Fruit fly (Drosophila melanogaster) whole organism, embryonic: ENCODE measurements around the gene lin-52.

ENCODE experiments used
- Abd-B ChIP-seq: fragments of 200-800 bp; sonication (Bioruptor generic); optimal IDR thresholded peaks from 2 replicates; lab custom pipeline; 2018; ENCODE audit warnings: missing biosample characterization, mild to moderate bottlenecking, missing genetic modification characterization, moderate library complexity
- Aef1 ChIP-seq: fragments of 200-800 bp; sonication (Bioruptor generic); IDR thresholded peaks from 3 replicates; pipeline ENCODE4 v1.3.6; 2022; ENCODE audit warnings: missing biosample characterization, missing genetic modification characterization
- Asciz ChIP-seq: fragments of 200-800 bp; sonication (Bioruptor generic); optimal IDR thresholded peaks from 2 replicates; lab custom pipeline; 2017; ENCODE audit warnings: missing biosample characterization, mild to moderate bottlenecking, missing genetic modification characterization, missing genetic modification reagents
- CG10147 ChIP-seq: fragments of 200-800 bp; sonication (Bioruptor generic); optimal IDR thresholded peaks from 2 replicates; lab custom pipeline; 2019; ENCODE audit warnings: missing biosample characterization, mild to moderate bottlenecking, missing genetic modification characterization, moderate library complexity
- CG10274 ChIP-seq: fragments of 200-800 bp; sonication (Bioruptor generic); optimal IDR thresholded peaks from 3 replicates; lab custom pipeline; 2017; ENCODE audit warnings: missing biosample characterization, mild to moderate bottlenecking, missing genetic modification characterization
- CG10366 ChIP-seq: fragments of 200-800 bp; sonication (Bioruptor generic); IDR thresholded peaks from 2 replicates; pipeline ENCODE4 v1.3.6; 2022; ENCODE audit warnings: missing biosample characterization, missing genetic modification characterization
- CG12071 ChIP-seq: fragments of 200-800 bp; sonication (Bioruptor generic); optimal IDR thresholded peaks from 3 replicates; lab custom pipeline; 2018; ENCODE audit warnings: missing biosample characterization, mild to moderate bottlenecking, missing genetic modification characterization
- CG12104 ChIP-seq: fragments of 200-800 bp; sonication (Bioruptor generic); optimal IDR thresholded peaks from 3 replicates; lab custom pipeline; 2016; ENCODE audit warnings: missing biosample characterization, missing genetic modification characterization
- CG14050 ChIP-seq: fragments of 200-800 bp; sonication (Bioruptor generic); IDR thresholded peaks from 3 replicates; pipeline ENCODE4 v1.3.6; 2022; ENCODE audit warnings: missing biosample characterization, missing genetic modification characterization
- CG15269 ChIP-seq: fragments of 200-800 bp; sonication (Bioruptor generic); optimal IDR thresholded peaks from 2 replicates; lab custom pipeline; 2018; ENCODE audit warnings: missing biosample characterization, mild to moderate bottlenecking, missing genetic modification characterization, moderate library complexity
- CG1602 ChIP-seq: fragments of 200-800 bp; sonication (Bioruptor generic); optimal IDR thresholded peaks from 3 replicates; lab custom pipeline; 2016; ENCODE audit warnings: missing biosample characterization, missing genetic modification characterization
- CG17612 ChIP-seq: fragments of 200-800 bp; sonication (Bioruptor generic); IDR thresholded peaks from 2 replicates; pipeline ENCODE4 v1.3.6; 2022; ENCODE audit warnings: missing biosample characterization, missing genetic modification characterization
- CG17912 ChIP-seq: fragments of 200-800 bp; sonication (Bioruptor generic); optimal IDR thresholded peaks from 2 replicates; lab custom pipeline; 2018; ENCODE audit warnings: missing biosample characterization, mild to moderate bottlenecking, missing genetic modification characterization
- CG34224 ChIP-seq: fragments of 200-800 bp; sonication (Bioruptor generic); IDR thresholded peaks from 3 replicates; pipeline ENCODE4 v1.3.6; 2022; ENCODE audit warnings: missing biosample characterization, missing genetic modification characterization; ENCODE audit not compliant: partially characterized antibody
- CG4328 ChIP-seq: fragments of 200-800 bp; sonication (Bioruptor generic); optimal IDR thresholded peaks from 3 replicates; lab custom pipeline; 2017; ENCODE audit warnings: missing biosample characterization, missing genetic modification reagents, missing genetic modification characterization
- CG4360 ChIP-seq: fragments of 200-800 bp; sonication (Bioruptor generic); IDR thresholded peaks from 2 replicates; pipeline ENCODE4 v1.3.6; 2022; ENCODE audit warnings: missing biosample characterization, missing genetic modification characterization
- CG6175 ChIP-seq: fragments of 200-800 bp; sonication (Bioruptor generic); IDR thresholded peaks from 3 replicates; pipeline ENCODE4 v1.3.6; 2022; ENCODE audit warnings: missing biosample characterization, missing genetic modification characterization
- CG8388 ChIP-seq: fragments of 200-800 bp; sonication (Bioruptor generic); optimal IDR thresholded peaks from 2 replicates; lab custom pipeline; 2019; ENCODE audit warnings: missing biosample characterization, mild to moderate bottlenecking, missing genetic modification characterization, moderate library complexity
- Chrac-16 ChIP-seq: fragments of 200-800 bp; sonication (Bioruptor generic); optimal IDR thresholded peaks from 3 replicates; lab custom pipeline; 2016; ENCODE audit warnings: missing biosample characterization, missing genetic modification characterization
- Dad ChIP-seq: fragments of 200-800 bp; sonication (Bioruptor generic); optimal IDR thresholded peaks from 3 replicates; lab custom pipeline; 2016; ENCODE audit warnings: missing biosample characterization, missing genetic modification characterization
- Dip3 ChIP-seq: fragments of 200-800 bp; sonication (Bioruptor generic); optimal IDR thresholded peaks from 3 replicates; lab custom pipeline; 2016; ENCODE audit warnings: missing biosample characterization, missing genetic modification characterization
- Dp ChIP-seq: fragments of 200-800 bp; sonication (Bioruptor generic); optimal IDR thresholded peaks from 2 replicates; lab custom pipeline; 2018; ENCODE audit warnings: missing biosample characterization, mild to moderate bottlenecking, missing genetic modification characterization, moderate library complexity
- Drgx ChIP-seq: fragments of 200-800 bp; sonication (Bioruptor generic); IDR thresholded peaks from 2 replicates; pipeline ENCODE4 v1.3.6; 2022; ENCODE audit warnings: missing biosample characterization, missing genetic modification characterization
- HLH4C ChIP-seq: fragments of 200-800 bp; sonication (Bioruptor generic); IDR thresholded peaks from 3 replicates; pipeline ENCODE4 v1.3.6; 2022; ENCODE audit warnings: missing biosample characterization, missing genetic modification characterization; ENCODE audit not compliant: partially characterized antibody
- Lim3 ChIP-seq: fragments of 200-800 bp; sonication (Bioruptor generic); IDR thresholded peaks from 2 replicates; pipeline ENCODE4 v1.3.6; 2022; ENCODE audit warnings: missing biosample characterization, missing genetic modification characterization
- Nf-YA ChIP-seq: fragments of 200-800 bp; sonication (Bioruptor generic); IDR thresholded peaks from 2 replicates; pipeline ENCODE4 v1.3.6; 2022; ENCODE audit warnings: missing biosample characterization, missing genetic modification characterization
- Nf-YC ChIP-seq: fragments of 200-800 bp; optimal IDR thresholded peaks from 3 replicates; lab custom pipeline; 2019; ENCODE audit warnings: missing biosample characterization, mild to moderate bottlenecking, missing genetic modification characterization, moderate library complexity
- NfI ChIP-seq: fragments of 200-800 bp; sonication (Bioruptor generic); optimal IDR thresholded peaks from 3 replicates; lab custom pipeline; 2018; ENCODE audit warnings: missing biosample characterization, mild to moderate bottlenecking, missing genetic modification characterization, moderate library complexity
- Rx ChIP-seq: fragments of 200-800 bp; sonication (Bioruptor generic); IDR thresholded peaks from 2 replicates; pipeline ENCODE4 v1.3.6; 2022; ENCODE audit warnings: missing biosample characterization, missing genetic modification characterization
- Sox102F ChIP-seq: fragments of 200-800 bp; sonication (Bioruptor generic); optimal IDR thresholded peaks from 2 replicates; lab custom pipeline; 2018; ENCODE audit warnings: missing biosample characterization, mild to moderate bottlenecking, missing genetic modification characterization, moderate library complexity
- Stat92E ChIP-seq, 3 experiments: fragments of >200 bp in 2 of 3; fragments of 200-800 bp in 1 of 3; sonication (Bioruptor generic) in 1 of 3; optimal IDR thresholded peaks; 2 replicates each; lab custom pipeline; 2017 to 2019; ENCODE audit warnings: missing biosample characterization in 3 of 3, missing genetic modification characterization in 3 of 3, mild to moderate bottlenecking in 1 of 3, moderate library complexity in 1 of 3
- amos ChIP-seq: fragments of 200-800 bp; sonication (Bioruptor generic); IDR thresholded peaks from 2 replicates; pipeline ENCODE4 v1.3.6; 2022; ENCODE audit warnings: missing biosample characterization, missing genetic modification characterization; ENCODE audit not compliant: partially characterized antibody
- chif ChIP-seq, 2 experiments: fragments of 200-800 bp; sonication (Bioruptor generic); optimal IDR thresholded peaks; 3 replicates each; lab custom pipeline; 2016; ENCODE audit warnings: missing biosample characterization in 2 of 2, missing genetic modification characterization in 2 of 2
- crc ChIP-seq: fragments of 200-800 bp; sonication (Bioruptor generic); optimal IDR thresholded peaks from 2 replicates; lab custom pipeline; 2016; ENCODE audit warnings: missing biosample characterization, missing genetic modification characterization
- dati ChIP-seq: fragments of 200-800 bp; sonication (Bioruptor generic); IDR thresholded peaks from 2 replicates; pipeline ENCODE4 v1.3.6; 2022; ENCODE audit warnings: missing biosample characterization, missing genetic modification characterization
- dm ChIP-seq: fragments of 200-800 bp; sonication (Bioruptor generic); optimal IDR thresholded peaks from 3 replicates; lab custom pipeline; 2016; ENCODE audit warnings: missing biosample characterization, missing genetic modification characterization
- dmrt11E ChIP-seq: fragments of 200-800 bp; sonication (Bioruptor generic); optimal IDR thresholded peaks from 3 replicates; lab custom pipeline; 2018; ENCODE audit warnings: missing biosample characterization, mild to moderate bottlenecking, missing genetic modification characterization, moderate library complexity
- fru ChIP-seq: fragments of >200 bp; optimal IDR thresholded peaks from 2 replicates; lab custom pipeline; 2017
- hth ChIP-seq: fragments of >200 bp; optimal IDR thresholded peaks from 2 replicates; lab custom pipeline; 2017; ENCODE audit warnings: inconsistent platforms
- kah ChIP-seq: fragments of 200-800 bp; sonication (Bioruptor generic); optimal IDR thresholded peaks from 2 replicates; lab custom pipeline; 2018; ENCODE audit warnings: missing biosample characterization, mild to moderate bottlenecking, missing genetic modification characterization
- kni ChIP-seq: fragments of 200-800 bp; sonication (Bioruptor generic); optimal IDR thresholded peaks from 3 replicates; lab custom pipeline; 2017; ENCODE audit warnings: mild to moderate bottlenecking, missing biosample characterization, missing genetic modification reagents, missing genetic modification characterization
- lab ChIP-seq: fragments of 200-800 bp; sonication (Bioruptor generic); optimal IDR thresholded peaks from 3 replicates; lab custom pipeline; 2017; ENCODE audit warnings: missing biosample characterization, missing genetic modification characterization, mild to moderate bottlenecking, moderate library complexity, missing genetic modification reagents
- nerfin-1 ChIP-seq: fragments of 200-800 bp; sonication (Bioruptor generic); optimal IDR thresholded peaks from 3 replicates; lab custom pipeline; 2019; ENCODE audit warnings: missing biosample characterization, mild to moderate bottlenecking, missing genetic modification characterization, moderate library complexity
- prd ChIP-seq, 3 experiments: fragments of >200 bp in 2 of 3; fragments of 200-800 bp in 1 of 3; sonication (Bioruptor generic) in 1 of 3; optimal IDR thresholded peaks in 2 of 3; IDR thresholded peaks in 1 of 3; 2 replicates in 2 of 3; 3 replicates in 1 of 3; pipeline versions ENCODE4 v1.3.6 to Lab custom; 2017 to 2022; ENCODE audit warnings: missing biosample characterization in 1 of 3, missing genetic modification characterization in 1 of 3
- schlank ChIP-seq: fragments of 200-800 bp; sonication (Bioruptor generic); optimal IDR thresholded peaks from 2 replicates; lab custom pipeline; 2018; ENCODE audit warnings: missing biosample characterization, mild to moderate bottlenecking, missing genetic modification characterization
- seq ChIP-seq: fragments of 200-800 bp; sonication (Bioruptor generic); IDR thresholded peaks from 2 replicates; pipeline ENCODE4 v1.3.6; 2022; ENCODE audit warnings: missing biosample characterization, missing genetic modification characterization
- stwl ChIP-seq: fragments of 200-800 bp; sonication (Bioruptor generic); optimal IDR thresholded peaks from 3 replicates; lab custom pipeline; 2018; ENCODE audit warnings: missing biosample characterization, mild to moderate bottlenecking, missing genetic modification characterization, moderate library complexity
- unc-4 ChIP-seq: fragments of 200-800 bp; sonication (Bioruptor generic); IDR thresholded peaks from 2 replicates; pipeline ENCODE4 v1.3.6; 2022; ENCODE audit warnings: missing biosample characterization, missing genetic modification characterization; ENCODE audit not compliant: partially characterized antibody
- z ChIP-seq: fragments of 200-800 bp; sonication (Bioruptor generic); IDR thresholded peaks from 3 replicates; pipeline ENCODE4 v1.3.6; 2022; ENCODE audit warnings: missing biosample characterization, missing genetic modification characterization

lin-52 gene

DNA sequence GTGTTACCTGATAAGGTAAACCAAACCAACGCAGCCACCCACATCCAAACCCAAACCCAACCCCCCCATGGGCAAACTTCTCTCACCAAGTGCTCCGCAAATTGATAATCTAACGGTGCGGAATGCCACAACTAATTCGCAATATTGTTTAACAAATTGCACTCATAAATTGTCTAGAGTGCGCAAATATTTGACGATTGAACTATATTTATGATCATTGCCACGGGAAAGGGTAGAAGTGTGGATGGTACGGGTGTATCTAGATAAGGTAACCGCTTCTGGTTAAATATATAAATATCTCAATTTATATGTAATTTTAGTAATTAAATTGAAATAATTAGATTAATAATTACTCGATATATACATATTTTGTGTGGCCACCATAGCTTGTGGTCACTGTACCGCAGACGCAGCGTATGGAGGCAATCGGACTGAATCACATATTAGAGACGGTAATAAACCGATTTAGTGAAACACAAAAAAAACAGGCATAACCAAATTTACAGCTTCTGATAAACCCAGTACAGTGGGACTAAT, 36.2 kb downstream of the lin-52 start (continued):
- TF ChIP-seq CG12104 (GFP tag; lab: Kevin White, UChicago) (peak; percentile 23), CG8388 (no peak), Drgx (peak; percentile 50; the same call in 1 of the 2 replicates), Stat92E (GFP tag; optimal IDR thresholded peaks at IDR 0.05; lab: Kevin White, UChicago) (no peak), z (GFP tag; lab: Robert Waterston, UW) (no peak), NfI (GFP tag; lab: Kevin White, UChicago) (peak; percentile 65), prd (optimal IDR thresholded peaks at IDR 0.05; lab: Kevin White, UChicago) (no peak), prd (GFP tag; IDR thresholded peaks at IDR 0.05; lab: Robert Waterston, UW) (peak; percentile 71; the same call in 2 of the 3 replicates), CG14050 (GFP tag; lab: Robert Waterston, UW) (0 out of 3 replicates have a peak, but pooled peaks have one; percentile 12), Nf-YA (GFP tag; lab: Robert Waterston, UW) (no peak), kni (GFP tag; lab: Kevin White, UChicago) (no peak), Chrac-16 (GFP tag; lab: Kevin White, UChicago) (peak; percentile 37), HLH4C (no peak), stwl (tag; lab: Kevin White, UChicago) (no peak), CG17612 (GFP tag; lab: Robert Waterston, UW) (peak; percentile 61; the same call in 1 of the 2 replicates), Dp (GFP tag; lab: Kevin White, UChicago) (no peak), CG10147 (peak; percentile 50), Abd-B (GFP tag; lab: Kevin White, UChicago) (no peak), schlank (peak; percentile 30), dati (GFP tag; lab: Robert Waterston, UW) (no peak), CG17912 (GFP tag; lab: Kevin White, UChicago) (no peak), CG12071 (GFP tag; lab: Kevin White, UChicago) (peak; percentile 22), unc-4 (GFP tag; lab: Robert Waterston, UW) (no peak), amos (GFP tag; lab: Robert Waterston, UW) (no peak), lab (peak; percentile 87), CG4328 (GFP tag; lab: Kevin White, UChicago) (peak; percentile 28), CG34224 (GFP tag; lab: Robert Waterston, UW) (no peak), CG4360 (GFP tag; lab: Robert Waterston, UW) (no peak), hth (lab: Kevin White, UChicago) (no peak), seq (GFP tag; lab: Robert Waterston, UW) (peak; percentile 46; the same call in 1 of the 2 replicates), CG15269 (tag; lab: Kevin White, UChicago) (peak; percentile 81), Rx (GFP tag; lab: Robert Waterston, UW) (peak; percentile 21; the same call in 1 of the 2 replicates), kah (GFP tag; lab: Kevin White, UChicago) (peak; percentile 12), CG10274 (peak; percentile 38), Asciz (no peak), Nf-YC (tag; lab: Kevin White, UChicago) (peak; percentile 23), chif (GFP tag; optimal IDR thresholded peaks at IDR 0.05; lab: Kevin White, UChicago) (no peak), CG1602 (GFP tag; lab: Kevin White, UChicago) (no peak), Sox102F (GFP tag; lab: Kevin White, UChicago) (peak; percentile 58), CG6175 (GFP tag; lab: Robert Waterston, UW) (peak; percentile 64; the same call in 2 of the 3 replicates), CG10366 (GFP tag; lab: Robert Waterston, UW) (peak; percentile 66), dm (no peak), Lim3 (GFP tag; lab: Robert Waterston, UW) (no peak), Dad (GFP tag; lab: Kevin White, UChicago) (no peak), Aef1 (GFP tag; lab: Robert Waterston, UW) (peak; percentile 58; the same call in 2 of the 3 replicates), nerfin-1 (no peak), fru (lab: Kevin White, UChicago) (no peak), crc (GFP tag; lab: Kevin White, UChicago) (no peak), Dip3 (GFP tag; lab: Kevin White, UChicago) (peak; percentile 14), dmrt11E (tag; lab: Kevin White, UChicago) (no peak)
